Worm (Caenorhabditis elegans): ENCODE measurements around the gene Y39E4A.1.

ce11 chrIII:12918575-12918974, 32.6 kb upstream of the Y39E4A.1 start, which contains the start of gene Y37D8A.16:
- TF ChIP-seq ztf-4 (tag; optimal IDR thresholded peaks at IDR 0.05) (no peak), aly-2 (tag; optimal IDR thresholded peaks at IDR 0.05) (no peak), elt-1 (tag; optimal IDR thresholded peaks at IDR 0.05) (no peak), fos-1 (tag; optimal IDR thresholded peaks at IDR 0.05) (no peak), nhr-237 (tag; optimal IDR thresholded peaks at IDR 0.05) (no peak), nhr-23 (tag; optimal IDR thresholded peaks at IDR 0.05) (no peak), nhr-11 (tag; optimal IDR thresholded peaks at IDR 0.05) (no peak), unc-62 (GFP tag; optimal IDR thresholded peaks at IDR 0.05) (no peak)
